Worm (Caenorhabditis elegans) whole organism, midembryonic: Measurements from ENCODE around the gene T19C4.1.

Experiments used
- cog-1 ChIP-seq: sonication (generic microtip); optimal IDR thresholded peaks from 2 replicates; lab custom pipeline; 2016; ENCODE audit warnings: missing genetic modification characterization, missing compliant biosample characterization
- flt-1 ChIP-seq: fragments of 200-800 bp; sonication (Bioruptor generic); IDR thresholded peaks from 2 replicates; pipeline ENCODE4 v1.3.6; 2022; ENCODE audit warnings: missing genetic modification characterization, missing compliant biosample characterization
- med-1 ChIP-seq: sonication (generic microtip); optimal IDR thresholded peaks from 2 replicates; lab custom pipeline; 2017; ENCODE audit warnings: missing genetic modification characterization, mild to moderate bottlenecking, missing compliant biosample characterization, antibody characterized with exemption, missing genetic modification reagents; ENCODE audit not compliant: insufficient read depth
- ref-1 ChIP-seq: fragments of 200-800 bp; sonication (Bioruptor generic); conservative IDR thresholded peaks from 2 replicates; pipeline ENCODE4 v1.3.6; 2022; ENCODE audit warnings: missing genetic modification reagents, missing genetic modification characterization, missing compliant biosample characterization
- tab-1 ChIP-seq: fragments of 200-800 bp; sonication (Bioruptor generic); IDR thresholded peaks from 2 replicates; pipeline ENCODE4 v1.3.6; 2022; ENCODE audit warnings: missing genetic modification characterization, missing compliant biosample characterization
- ztf-23 ChIP-seq: fragments of 200-800 bp; sonication (Bioruptor generic); IDR thresholded peaks from 2 replicates; pipeline ENCODE4 v1.3.6; 2022; ENCODE audit warnings: missing genetic modification reagents, missing genetic modification characterization, missing compliant biosample characterization

DNA sequence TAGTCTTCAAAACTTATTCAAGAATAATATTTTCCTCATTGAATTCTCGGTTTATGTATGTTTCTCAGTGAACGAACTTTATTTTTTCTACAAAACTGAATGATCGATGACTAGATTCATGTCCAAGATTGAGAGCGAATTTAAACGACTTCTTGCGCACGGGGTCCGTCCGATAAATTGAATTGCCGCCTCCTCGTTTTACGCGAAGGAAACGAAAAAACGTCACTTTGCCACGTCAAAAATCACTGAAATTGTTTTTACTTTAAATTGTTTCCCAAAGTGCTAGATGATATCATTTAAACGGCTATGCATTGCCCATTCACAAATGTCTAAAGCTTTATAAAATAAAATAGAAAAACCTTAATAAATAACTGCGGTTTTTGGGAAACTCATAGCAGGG lies 18.2 kb downstream of the T19C4.1 start:
- TF ChIP-seq ref-1 (GFP tag; lab: Robert Waterston, UW) = no peak
- TF ChIP-seq flt-1 (GFP tag; lab: Robert Waterston, UW) = no peak
- no peak for TF ChIP-seq ztf-23
- TF ChIP-seq tab-1 (GFP tag; lab: Robert Waterston, UW) = no peak
- no peak for TF ChIP-seq cog-1 (tag; lab: Kevin White, UChicago)
- TF ChIP-seq med-1 (GFP tag; lab: Kevin White, UChicago) = no peak
